Worm (Caenorhabditis elegans): ENCODE results near the gene M05D6.8.

The M05D6.8 gene

ce11 chrII:8504074-8504724 lies 33.2 kb upstream of the M05D6.8 start (continued):
- TF ChIP-seq lin-39 (tag; optimal IDR thresholded peaks at IDR 0.05) (no peak), unc-130 (GFP tag; optimal IDR thresholded peaks at IDR 0.05) (no peak), dve-1 (tag; optimal IDR thresholded peaks at IDR 0.05; ENCODE audit: insufficient read depth) (peak; percentile 16), hlh-30 (tag; optimal IDR thresholded peaks at IDR 0.05; ENCODE audit: insufficient read depth) (peak; percentile 51)

- TF ChIP-seq daf-16 (GFP tag; optimal IDR thresholded peaks at IDR 0.05) (peak in 1 of 2 experiments; percentile 37), daf-16 (tag; optimal IDR thresholded peaks at IDR 0.05) (no peak), aly-2 (tag; optimal IDR thresholded peaks at IDR 0.05) (no peak), ceh-20 (GFP tag; IDR thresholded peaks at IDR 0.05) (no peak), dmd-6 (GFP tag; IDR thresholded peaks at IDR 0.05) (no peak), lsy-2 (tag; optimal IDR thresholded peaks at IDR 0.05) (no peak), nhr-11 (tag; optimal IDR thresholded peaks at IDR 0.05) (peak; percentile 40), skn-1 (tag; optimal IDR thresholded peaks at IDR 0.05) (no peak), nhr-48 (tag; optimal IDR thresholded peaks at IDR 0.05) (no peak), unc-62 (GFP tag; optimal IDR thresholded peaks at IDR 0.05 in 1 of 2) (peak in 1 of 2 experiments; percentile 72), unc-62 (tag; optimal IDR thresholded peaks at IDR 0.05) (no peak), nhr-28 (tag; optimal IDR thresholded peaks at IDR 0.05) (no peak), zip-2 (tag; optimal IDR thresholded peaks at IDR 0.05) (no peak), hlh-11 (tag; optimal IDR thresholded peaks at IDR 0.05) (peak; percentile 51), hmg-1.1 (GFP tag; IDR thresholded peaks at IDR 0.05) (0 out of 2 replicates have a peak, but pooled peaks have one; percentile 32), lin-38 (GFP tag; IDR thresholded peaks at IDR 0.05) (0 out of 2 replicates have a peak, but pooled peaks have one; percentile 9), hif-1 (tag; optimal IDR thresholded peaks at IDR 0.05) (peak in 1 of 2 experiments; percentile 34)
These were observed 28.0 kb upstream of the M05D6.8 start for ce11 chrII:8499021-8499420.

- peak; percentile 86 for TF ChIP-seq aha-1 (tag)
- TF ChIP-seq madf-9 (GFP tag; conservative IDR thresholded peaks at IDR 0.05), result no peak
These were observed 27.1 kb upstream of the M05D6.8 start for ce11 chrII:8498173-8498572.

- TF ChIP-seq nhr-6 (tag; optimal IDR thresholded peaks at IDR 0.05), result no peak
- TF ChIP-seq hif-1 (tag; optimal IDR thresholded peaks at IDR 0.05), result peak in 1 of 2 experiments; percentile 0
- peak; percentile 45 for TF ChIP-seq hlh-30 (tag; optimal IDR thresholded peaks at IDR 0.05; ENCODE audit: insufficient read depth)
- peak; percentile 29 for TF ChIP-seq hlh-11 (tag; optimal IDR thresholded peaks at IDR 0.05)
- peak in 1 of 2 experiments; percentile 65 for TF ChIP-seq daf-16 (GFP tag; optimal IDR thresholded peaks at IDR 0.05)
- TF ChIP-seq daf-16 (tag; optimal IDR thresholded peaks at IDR 0.05), result no peak
- TF ChIP-seq mxl-3 (GFP tag; optimal IDR thresholded peaks at IDR 0.05), result no peak
- no peak for TF ChIP-seq sdz-12 (GFP tag; optimal IDR thresholded peaks at IDR 0.05)
- TF ChIP-seq egl-27 (tag; optimal IDR thresholded peaks at IDR 0.05), result no peak
These were observed 25.1 kb upstream of the M05D6.8 start for ce11 chrII:8496184-8496583.

- no peak for TF ChIP-seq F26F4.8 (GFP tag; conservative IDR thresholded peaks at IDR 0.05)
- TF ChIP-seq dpl-1 (GFP tag; optimal IDR thresholded peaks at IDR 0.05), result no peak
- TF ChIP-seq unc-62 (GFP tag; optimal IDR thresholded peaks at IDR 0.05 in 1 of 2), result peak in 1 of 2 experiments; percentile 80
- no peak for TF ChIP-seq unc-62 (tag; optimal IDR thresholded peaks at IDR 0.05)
- no peak for TF ChIP-seq tag-97 (GFP tag; IDR thresholded peaks at IDR 0.05)
These were observed 23.2 kb upstream of the M05D6.8 start, which contains the start of gene M05D6.9 for ce11 chrII:8494228-8494717. M05D6.9 (plus strand) TSS chrII:8494278.

- TF ChIP-seq unc-62 (GFP tag; optimal IDR thresholded peaks at IDR 0.05 in 1 of 2) (peak in 1 of 2 experiments; percentile 63), unc-62 (tag; optimal IDR thresholded peaks at IDR 0.05) (no peak), aha-1 (tag) (peak; percentile 53), sdz-12 (GFP tag; optimal IDR thresholded peaks at IDR 0.05) (no peak)
These were observed 17.1 kb upstream of the M05D6.8 start for ce11 chrII:8488123-8488522.

Data from whole organism, L4 larva.